Worm (Caenorhabditis elegans): ENCODE measurements around the gene C14B9.2.

DNA sequence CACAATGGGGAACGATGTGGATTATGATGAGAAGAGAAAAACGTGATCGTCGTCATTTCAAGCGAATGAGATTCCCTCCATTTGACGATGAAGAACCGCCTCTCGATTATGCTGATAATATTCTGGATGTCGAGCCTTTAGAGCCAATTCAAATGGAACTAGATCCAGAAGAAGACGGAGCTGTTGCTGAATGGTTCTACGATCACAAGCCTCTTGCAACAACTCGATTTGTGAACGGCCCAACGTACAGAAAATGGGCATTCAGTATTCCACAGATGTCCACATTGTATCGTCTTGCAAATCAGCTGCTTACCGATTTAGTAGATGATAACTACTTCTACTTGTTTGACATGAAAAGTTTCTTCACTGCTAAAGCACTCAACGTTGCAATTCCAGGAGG, 31.3 kb downstream of the C14B9.2 start:
- TF ChIP-seq med-1 (GFP tag; optimal IDR thresholded peaks at IDR 0.05; ENCODE audit: insufficient read depth): no peak
- no peak for TF ChIP-seq klf-2 (GFP tag; conservative IDR thresholded peaks at IDR 0.05)
- TF ChIP-seq ztf-29 (GFP tag; IDR thresholded peaks at IDR 0.05): no peak
- TF ChIP-seq cog-1 (tag; optimal IDR thresholded peaks at IDR 0.05): no peak
- no peak for TF ChIP-seq flt-1 (GFP tag; IDR thresholded peaks at IDR 0.05)
- TF ChIP-seq T22C8.4 (GFP tag; IDR thresholded peaks at IDR 0.05): no peak
- no peak for TF ChIP-seq ztf-23 (GFP tag; IDR thresholded peaks at IDR 0.05)
- TF ChIP-seq tab-1 (GFP tag; IDR thresholded peaks at IDR 0.05): no peak

All from whole organism, midembryonic.